Worm (Caenorhabditis elegans): ENCODE measurements around the gene srw-79.

DNA sequence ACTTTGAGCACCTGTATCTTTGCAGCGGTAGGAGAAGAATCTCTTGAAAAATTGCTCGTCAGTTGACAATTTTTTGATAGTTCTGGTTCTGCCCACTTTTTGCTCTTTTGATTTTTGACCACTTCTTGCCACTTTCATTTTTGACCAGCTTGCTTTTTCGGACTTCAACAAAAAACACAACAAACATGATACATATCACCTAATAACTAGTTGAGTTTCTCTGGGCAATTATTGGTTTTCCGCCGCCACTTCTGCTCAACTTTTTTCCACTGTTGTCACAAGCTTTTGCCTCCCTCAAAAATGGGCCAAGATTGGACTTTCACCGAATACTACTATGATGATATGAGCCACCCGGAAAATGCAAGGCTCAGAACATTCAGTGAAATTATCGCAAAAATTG, 11.8 kb downstream of the srw-79 start, which contains the start of gene srw-60:
- TF ChIP-seq ama-1 (optimal IDR thresholded peaks at IDR 0.05) (no peak), hlh-6 (tag; optimal IDR thresholded peaks at IDR 0.05) (no peak), rnt-1 (tag; optimal IDR thresholded peaks at IDR 0.05) (no peak)
